Worm (Caenorhabditis elegans): ENCODE measurements around the gene Y61A9LA.3.
"Not testable (repeated sequence)": the region's sequence is repeated elsewhere in the genome, so short reads cannot be mapped to it uniquely, and the experiment has no call there.

The Y61A9LA.3 gene

DNA sequence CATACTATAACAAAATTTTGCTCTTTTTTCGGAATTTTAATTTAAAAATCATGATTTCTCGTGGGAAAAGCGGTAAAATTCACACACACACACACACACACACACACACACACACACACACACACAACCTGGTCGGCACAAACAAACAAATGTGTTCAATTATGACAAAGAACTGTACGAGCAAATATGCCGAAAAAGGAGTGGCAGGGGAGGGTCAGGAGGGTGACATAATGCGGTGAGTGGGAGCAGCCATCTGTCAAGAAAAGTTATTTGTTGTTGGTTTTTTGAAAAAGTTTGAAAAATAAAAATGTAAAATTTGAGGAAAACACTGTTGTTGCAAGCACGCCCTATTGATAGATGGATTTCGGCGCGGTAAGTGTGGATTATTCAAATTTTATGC lies 19.0 kb upstream of the Y61A9LA.3 start:
- TF ChIP-seq elt-2 (tag; optimal IDR thresholded peaks at IDR 0.05) (peak; percentile 8), pha-4 (tag; optimal IDR thresholded peaks at IDR 0.05) (peak; percentile 53), elt-3 (tag; optimal IDR thresholded peaks at IDR 0.05) (no peak), ztf-4 (tag; optimal IDR thresholded peaks at IDR 0.05) (no peak)

DNA sequence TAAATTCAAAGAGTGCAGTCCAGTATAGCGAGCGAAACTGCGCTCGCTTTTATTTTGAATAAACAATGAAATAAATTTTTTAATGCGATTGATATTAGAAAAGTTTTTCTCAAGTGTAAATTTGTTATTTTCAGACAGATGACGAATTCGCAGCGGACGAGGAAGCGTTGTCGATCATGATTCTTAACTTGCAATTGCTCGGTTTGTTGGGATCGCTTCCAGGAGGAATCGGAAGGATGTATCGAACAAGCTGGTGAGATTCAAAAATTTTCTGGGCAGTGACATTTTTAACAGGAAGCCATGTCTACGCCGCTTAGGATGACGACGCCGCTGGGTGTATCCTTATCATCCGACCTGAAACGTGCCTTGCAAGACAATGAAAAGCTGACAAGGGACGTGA lies 17.4 kb upstream of the Y61A9LA.3 start, which contains the start of gene Y61A9LA.12:
Y61A9LA.12 (plus strand) TSS at position 301 of the 400 bp plus-strand sequence.
- not testable (repeated sequence) for TF ChIP-seq mdl-1 (tag; optimal IDR thresholded peaks at IDR 0.05); nhr-43 (tag; optimal IDR thresholded peaks at IDR 0.05; ENCODE audit: poor library complexity, severe bottlenecking); zag-1 (tag; optimal IDR thresholded peaks at IDR 0.05)

DNA sequence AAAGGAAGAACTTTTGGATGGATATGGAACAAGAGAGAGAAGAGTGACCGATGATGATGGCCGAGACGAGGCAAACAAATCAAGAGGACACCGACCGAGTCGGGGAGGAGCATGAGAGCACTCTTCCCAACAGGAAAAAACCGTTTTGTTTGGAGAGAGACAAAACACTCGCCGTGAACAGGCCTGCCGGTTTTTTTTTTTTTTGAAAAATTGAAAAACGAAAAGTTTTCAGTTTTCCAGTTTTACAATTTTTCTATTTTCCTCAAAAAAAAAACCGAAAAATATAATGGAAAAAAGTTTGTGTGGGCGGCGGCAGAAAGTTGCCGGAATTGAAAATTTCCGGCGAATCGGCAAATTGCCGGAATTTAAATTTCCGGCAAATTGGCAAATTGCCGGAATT lies 11.2 kb upstream of the Y61A9LA.3 start, which contains the start of gene Y61A9LA.7:
Y61A9LA.7 (minus strand) TSS at position 101 of the 400 bp plus-strand sequence.
- TF ChIP-seq zag-1 (tag; optimal IDR thresholded peaks at IDR 0.05), result no peak
- no peak for TF ChIP-seq snpc-4 (tag; optimal IDR thresholded peaks at IDR 0.05)
- TF ChIP-seq fkh-10 (GFP tag; optimal IDR thresholded peaks at IDR 0.05), result no peak
- TF ChIP-seq nhr-67 (tag; optimal IDR thresholded peaks at IDR 0.05), result no peak
- no peak for TF ChIP-seq eor-1 (tag; optimal IDR thresholded peaks at IDR 0.05)
- TF ChIP-seq elt-1 (tag; optimal IDR thresholded peaks at IDR 0.05), result no peak
- TF ChIP-seq nhr-28 (tag; optimal IDR thresholded peaks at IDR 0.05), result no peak
- no peak for TF ChIP-seq pqm-1 (tag; optimal IDR thresholded peaks at IDR 0.05)
- TF ChIP-seq ama-1 (optimal IDR thresholded peaks at IDR 0.05), result no peak
- no peak for TF ChIP-seq nhr-23 (tag; optimal IDR thresholded peaks at IDR 0.05)
- no peak for TF ChIP-seq unc-62 (GFP tag; optimal IDR thresholded peaks at IDR 0.05)
- TF ChIP-seq nhr-25 (tag; optimal IDR thresholded peaks at IDR 0.05), result no peak
- TF ChIP-seq mdl-1 (tag; optimal IDR thresholded peaks at IDR 0.05), result no peak
- TF ChIP-seq unc-39 (tag; optimal IDR thresholded peaks at IDR 0.05), result no peak
- TF ChIP-seq daf-12 (tag; optimal IDR thresholded peaks at IDR 0.05), result no peak
- no peak for TF ChIP-seq nhr-76 (tag; optimal IDR thresholded peaks at IDR 0.05)

ce11 chrV:4560441-4560840 lies 10.5 kb upstream of the Y61A9LA.3 start, which contains the start of gene Y61A9LA.4:
TSS of gene Y61A9LA.4 (plus strand) at chrV:4560741.
- not testable (repeated sequence) for TF ChIP-seq eor-1 (tag; optimal IDR thresholded peaks at IDR 0.05); ZK546.5 (tag; optimal IDR thresholded peaks at IDR 0.05); sea-2 (GFP tag; optimal IDR thresholded peaks at IDR 0.05)

- TF ChIP-seq nhr-11 (tag; optimal IDR thresholded peaks at IDR 0.05), result no peak
- TF ChIP-seq ceh-9 (tag; optimal IDR thresholded peaks at IDR 0.05), result no peak
- no peak for TF ChIP-seq pqm-1 (tag; optimal IDR thresholded peaks at IDR 0.05)
- TF ChIP-seq pha-4 (tag; optimal IDR thresholded peaks at IDR 0.05), result no peak
- TF ChIP-seq R02D3.7 (tag; optimal IDR thresholded peaks at IDR 0.05), result no peak
- TF ChIP-seq ama-1 (optimal IDR thresholded peaks at IDR 0.05), result no peak
- no peak for TF ChIP-seq nhr-23 (tag; optimal IDR thresholded peaks at IDR 0.05)
- no peak for TF ChIP-seq elt-2 (tag; optimal IDR thresholded peaks at IDR 0.05)
- no peak for TF ChIP-seq nhr-25 (tag; optimal IDR thresholded peaks at IDR 0.05)
- no peak for TF ChIP-seq unc-39 (tag; optimal IDR thresholded peaks at IDR 0.05)
- TF ChIP-seq mml-1 (tag; optimal IDR thresholded peaks at IDR 0.05), result no peak
- TF ChIP-seq lin-39 (tag; optimal IDR thresholded peaks at IDR 0.05), result no peak
- TF ChIP-seq ZK546.5 (tag; optimal IDR thresholded peaks at IDR 0.05), result no peak
- TF ChIP-seq ceh-16 (tag; optimal IDR thresholded peaks at IDR 0.05), result no peak
- no peak for TF ChIP-seq unc-62 (GFP tag; optimal IDR thresholded peaks at IDR 0.05)
- TF ChIP-seq nhr-67 (tag; optimal IDR thresholded peaks at IDR 0.05), result no peak
- no peak for TF ChIP-seq ztf-11 (tag; optimal IDR thresholded peaks at IDR 0.05)
These were observed 8.4 kb upstream of the Y61A9LA.3 start for ce11 chrV:4562493-4562892.

DNA sequence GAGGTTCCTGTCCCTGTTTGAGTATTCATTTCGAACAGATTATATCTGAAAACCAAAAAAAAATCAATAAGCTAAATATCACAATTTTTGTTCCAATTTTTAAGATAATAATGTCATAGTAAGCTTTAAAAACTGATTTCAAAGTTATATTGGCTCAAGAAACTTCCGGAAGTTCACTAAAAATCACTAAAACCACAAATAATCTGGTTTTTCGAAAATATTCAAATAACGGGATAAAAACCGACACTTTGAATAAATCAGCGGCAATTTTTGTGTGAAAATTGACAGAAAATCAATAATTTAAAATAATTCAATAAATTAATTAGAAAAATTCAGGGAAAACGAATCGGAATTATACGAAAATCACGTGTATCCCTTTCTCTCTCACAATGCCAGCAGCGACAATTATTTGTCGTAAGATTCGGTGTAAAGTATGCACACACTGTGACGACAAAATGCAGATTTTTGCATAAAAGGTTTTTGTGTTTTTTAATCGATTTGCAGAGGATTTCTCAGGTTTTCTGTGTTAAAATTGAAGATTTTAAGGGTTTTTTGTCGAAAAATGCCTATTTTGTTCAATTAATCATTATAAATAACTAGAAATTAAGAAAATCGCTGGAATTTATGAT lies 820 bp upstream of the Y61A9LA.3 start, which contains the start of gene sut-2:
sut-2 (minus strand) TSS at position 51 of the 629 bp plus-strand sequence.
- TF ChIP-seq elt-1 (tag; optimal IDR thresholded peaks at IDR 0.05), result no peak
- no peak for TF ChIP-seq ZK546.5 (tag; optimal IDR thresholded peaks at IDR 0.05)
- TF ChIP-seq fkh-10 (GFP tag; optimal IDR thresholded peaks at IDR 0.05), result no peak
- TF ChIP-seq R02D3.7 (tag; optimal IDR thresholded peaks at IDR 0.05), result no peak
- no peak for TF ChIP-seq nhr-77 (tag; optimal IDR thresholded peaks at IDR 0.05)
- peak; percentile 69 for TF ChIP-seq nfya-1 (tag; optimal IDR thresholded peaks at IDR 0.05; ENCODE audit: insufficient read depth)
- no peak for TF ChIP-seq ztf-4 (tag; optimal IDR thresholded peaks at IDR 0.05)
- TF ChIP-seq nhr-237 (tag; optimal IDR thresholded peaks at IDR 0.05), result no peak
- peak; percentile 40 for TF ChIP-seq pha-4 (tag; optimal IDR thresholded peaks at IDR 0.05)
- TF ChIP-seq hmg-11 (tag; optimal IDR thresholded peaks at IDR 0.05), result peak; percentile 39
- no peak for TF ChIP-seq egl-5 (tag; optimal IDR thresholded peaks at IDR 0.05)
- TF ChIP-seq sea-2 (GFP tag; optimal IDR thresholded peaks at IDR 0.05), result no peak
- peak; percentile 9 for TF ChIP-seq lin-15B (tag; optimal IDR thresholded peaks at IDR 0.05)
- no peak for TF ChIP-seq jun-1 (tag; optimal IDR thresholded peaks at IDR 0.05)
- no peak for TF ChIP-seq ceh-9 (tag; optimal IDR thresholded peaks at IDR 0.05)
